Worm (Caenorhabditis elegans) whole organism, early embryonic: ENCODE data around the gene C14C6.2.

ENCODE experiments used
- F13C5.2 ChIP-seq: sonication (generic microtip); optimal IDR thresholded peaks from 2 replicates; lab custom pipeline; 2017; ENCODE audit warnings: mild to moderate bottlenecking, missing genetic modification characterization, inconsistent platforms, missing compliant biosample characterization
- aly-1 ChIP-seq: sonication (generic microtip); optimal IDR thresholded peaks from 2 replicates; lab custom pipeline; 2016; ENCODE audit warnings: missing genetic modification characterization, missing compliant biosample characterization
- ama-1 ChIP-seq: fragments of 150-350 bp; optimal IDR thresholded peaks from 2 replicates; lab custom pipeline; 2014
- ceh-13 ChIP-seq: fragments of 200-800 bp; sonication (Bioruptor generic); optimal IDR thresholded peaks from 2 replicates; lab custom pipeline; 2018; ENCODE audit warnings: mild to moderate bottlenecking, missing genetic modification characterization, missing compliant biosample characterization
- ceh-36 ChIP-seq: sonication (generic microtip); optimal IDR thresholded peaks from 2 replicates; lab custom pipeline; 2016; ENCODE audit warnings: missing genetic modification characterization, inconsistent platforms, missing compliant biosample characterization
- flt-1 ChIP-seq: fragments of 200-800 bp; sonication (Bioruptor generic); IDR thresholded peaks from 2 replicates; pipeline ENCODE4 v1.3.6; 2022; ENCODE audit warnings: missing genetic modification characterization, missing compliant biosample characterization
- hmbx-1 ChIP-seq: sonication (generic microtip); optimal IDR thresholded peaks from 2 replicates; lab custom pipeline; 2016; ENCODE audit warnings: mild to moderate bottlenecking, missing genetic modification characterization, missing compliant biosample characterization
- pes-1 ChIP-seq: fragments of 200-800 bp; sonication (Bioruptor generic); IDR thresholded peaks from 2 replicates; pipeline ENCODE4 v1.3.6; 2022; ENCODE audit warnings: missing genetic modification reagents, missing genetic modification characterization, missing compliant biosample characterization
- scrt-1 ChIP-seq: fragments of 200-800 bp; sonication (Bioruptor generic); IDR thresholded peaks from 2 replicates; pipeline ENCODE4 v1.3.6; 2022; ENCODE audit warnings: missing genetic modification characterization, missing compliant biosample characterization
- sea-1 ChIP-seq: fragments of 200-800 bp; sonication (Bioruptor generic); conservative IDR thresholded peaks from 2 replicates; pipeline ENCODE4 v1.3.6; 2022; ENCODE audit warnings: missing genetic modification characterization, missing compliant biosample characterization
- tbx-37 ChIP-seq: fragments of 200-800 bp; sonication (Bioruptor generic); conservative IDR thresholded peaks from 2 replicates; pipeline ENCODE4 v1.3.6; 2022; ENCODE audit warnings: missing genetic modification reagents, missing genetic modification characterization, missing compliant biosample characterization
- tra-4 ChIP-seq: sonication (generic microtip); optimal IDR thresholded peaks from 2 replicates; lab custom pipeline; 2017; ENCODE audit warnings: missing genetic modification characterization, missing compliant biosample characterization

- TF ChIP-seq hmbx-1 (tag; lab: Kevin White, UChicago) (no peak), flt-1 (no peak), tbx-37 (GFP tag; lab: Robert Waterston, UW) (no peak), ama-1 (no peak), pes-1 (GFP tag; lab: Robert Waterston, UW) (no peak), F13C5.2 (tag; lab: Kevin White, UChicago) (no peak), tra-4 (tag; lab: Kevin White, UChicago) (no peak), ceh-13 (no peak), scrt-1 (GFP tag; lab: Robert Waterston, UW) (no peak), sea-1 (GFP tag; lab: Robert Waterston, UW) (no peak), ceh-36 (tag; lab: Kevin White, UChicago) (no peak), aly-1 (tag; lab: Kevin White, UChicago) (no peak)
These were observed 30.9 kb upstream of the C14C6.2 start, which contains the start of gene nhr-58 for ce11 chrV:532046-532445.
